Worm (Caenorhabditis elegans) whole organism, L1 larva: ENCODE measurements around the gene srj-42.

Experiments
- aly-2 ChIP-seq: fragments of 150-350 bp; optimal IDR thresholded peaks from 2 replicates; lab custom pipeline; 2014; ENCODE audit warnings: missing biosample characterization, missing genetic modification characterization
- ces-1 ChIP-seq: fragments of 150-350 bp; optimal IDR thresholded peaks from 2 replicates; lab custom pipeline; 2014; ENCODE audit warnings: missing biosample characterization, missing genetic modification reagents, missing genetic modification characterization
- elt-2 ChIP-seq: sonication (generic microtip); optimal IDR thresholded peaks from 2 replicates; lab custom pipeline; 2016; ENCODE audit warnings: missing genetic modification characterization, mild to moderate bottlenecking, inconsistent platforms, missing compliant biosample characterization, missing genetic modification reagents
- fkh-10 ChIP-seq: sonication (generic microtip); optimal IDR thresholded peaks from 2 replicates; lab custom pipeline; 2017; ENCODE audit warnings: missing biosample characterization, missing genetic modification reagents, missing genetic modification characterization
- hlh-4 ChIP-seq: sonication (generic microtip); optimal IDR thresholded peaks from 2 replicates; lab custom pipeline; 2016; ENCODE audit warnings: mild to moderate bottlenecking, missing genetic modification characterization, missing compliant biosample characterization
- lin-39 ChIP-seq: fragments of 150-350 bp; optimal IDR thresholded peaks from 2 replicates; lab custom pipeline; 2014; ENCODE audit warnings: missing biosample characterization, missing genetic modification reagents, missing genetic modification characterization
- mab-9 ChIP-seq: fragments of 200-800 bp; sonication (Bioruptor generic); IDR thresholded peaks from 2 replicates; pipeline ENCODE4 v1.3.6; 2022; ENCODE audit warnings: missing genetic modification reagents, missing genetic modification characterization, missing compliant biosample characterization
- nhr-20 ChIP-seq: sonication (generic microtip); optimal IDR thresholded peaks from 2 replicates; lab custom pipeline; 2016; ENCODE audit warnings: mild to moderate bottlenecking, missing genetic modification characterization, missing compliant biosample characterization
- skn-1 ChIP-seq: fragments of 150-350 bp; optimal IDR thresholded peaks from 2 replicates; lab custom pipeline; 2014; ENCODE audit warnings: missing biosample characterization, missing genetic modification characterization
- snpc-4 ChIP-seq: fragments of 150-350 bp; optimal IDR thresholded peaks from 2 replicates; lab custom pipeline; 2014; ENCODE audit warnings: missing biosample characterization, missing genetic modification characterization
- sox-4 ChIP-seq: sonication (generic microtip); optimal IDR thresholded peaks from 2 replicates; lab custom pipeline; 2016; ENCODE audit warnings: missing genetic modification characterization, missing compliant biosample characterization
- unc-98 ChIP-seq: fragments of 200-800 bp; sonication (Bioruptor generic); IDR thresholded peaks from 2 replicates; pipeline ENCODE4 v1.3.6; 2022; ENCODE audit warnings: missing genetic modification characterization, missing compliant biosample characterization
- vab-15 ChIP-seq: sonication (generic microtip); optimal IDR thresholded peaks from 2 replicates; lab custom pipeline; 2017; ENCODE audit warnings: missing genotype, mild to moderate bottlenecking, missing genetic modification characterization, missing compliant biosample characterization

DNA sequence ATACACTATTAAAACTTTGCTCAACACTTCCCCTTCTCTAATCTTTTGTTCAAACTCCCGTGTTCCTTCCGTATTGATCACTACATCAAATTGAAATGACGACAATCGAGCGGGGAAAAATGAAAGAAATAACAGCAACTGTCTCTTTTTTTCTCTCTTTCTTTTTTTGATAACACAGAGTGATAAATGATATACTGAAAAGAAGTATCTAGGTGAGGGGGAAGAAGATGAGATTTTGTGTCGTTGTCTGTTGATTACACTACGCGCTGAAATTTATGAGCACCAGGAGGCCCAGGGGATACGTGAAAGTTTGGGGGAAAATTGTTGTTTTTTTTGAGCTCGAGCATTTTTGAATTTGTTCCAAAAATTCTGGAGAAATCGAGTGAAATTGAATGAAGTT, 22.0 kb upstream of the srj-42 start:
- no peak for TF ChIP-seq sox-4 (tag; lab: Kevin White, UChicago)
- no peak for TF ChIP-seq aly-2
- TF ChIP-seq mab-9 = no peak
- TF ChIP-seq vab-15 (tag; lab: Kevin White, UChicago) = no peak
- no peak for TF ChIP-seq ces-1 (GFP tag; lab: Kevin White, UChicago)
- no peak for TF ChIP-seq skn-1 (tag; lab: Kevin White, UChicago)
- no peak for TF ChIP-seq nhr-20 (tag; lab: Kevin White, UChicago)
- no peak for TF ChIP-seq elt-2 (tag; lab: Kevin White, UChicago)
- no peak for TF ChIP-seq unc-98 (GFP tag; lab: Robert Waterston, UW)
- no peak for TF ChIP-seq hlh-4 (tag; lab: Kevin White, UChicago)
- no peak for TF ChIP-seq lin-39
- TF ChIP-seq fkh-10 (GFP tag; lab: Kevin White, UChicago) = no peak
- TF ChIP-seq snpc-4 (tag; lab: Kevin White, UChicago) = no peak
